Fruit fly (Drosophila melanogaster): ENCODE results near the gene CG10654.

CG10654 gene

dm6 chr3L:12482917-12483316 is 24.7 kb downstream of the CG10654 start (continued):
- TF ChIP-seq sc (optimal IDR thresholded peaks at IDR 0.05) (no peak), sc (GFP tag; optimal IDR thresholded peaks at IDR 0.05) (peak; percentile 61), Chrac-16 (GFP tag; optimal IDR thresholded peaks at IDR 0.05) (peak; percentile 61), nom (GFP tag; optimal IDR thresholded peaks at IDR 0.05) (no peak), stwl (tag; optimal IDR thresholded peaks at IDR 0.05) (no peak), CG10462 (GFP tag; optimal IDR thresholded peaks at IDR 0.05) (peak; percentile 47), Doc3 (GFP tag; IDR thresholded peaks at IDR 0.05; ENCODE audit: partially characterized antibody) (no peak), CG43689 (GFP tag; IDR thresholded peaks at IDR 0.05) (0 out of 2 replicates have a peak, but pooled peaks have one; percentile 38), CG12942 (GFP tag; optimal IDR thresholded peaks at IDR 0.05) (peak; percentile 64), CG4730 (GFP tag; IDR thresholded peaks at IDR 0.05) (peak; percentile 34; the same call in 1 of the 2 replicates), zen2 (GFP tag; IDR thresholded peaks at IDR 0.05; ENCODE audit: partially characterized antibody) (no peak), CG3726 (GFP tag; IDR thresholded peaks at IDR 0.05) (no peak), HmgD (GFP tag; optimal IDR thresholded peaks at IDR 0.05) (no peak), CG13424 (tag; optimal IDR thresholded peaks at IDR 0.05) (peak; percentile 82), CG10431 (GFP tag; optimal IDR thresholded peaks at IDR 0.05) (no peak), lbe (GFP tag; optimal IDR thresholded peaks at IDR 0.05) (no peak), ci (GFP tag; IDR thresholded peaks at IDR 0.05) (peak; percentile 51; the same call in 1 of the 3 replicates), Asciz (GFP tag; optimal IDR thresholded peaks at IDR 0.05) (peak; percentile 84), knrl (GFP tag; IDR thresholded peaks at IDR 0.05; ENCODE audit: partially characterized antibody) (no peak), CG8388 (GFP tag; optimal IDR thresholded peaks at IDR 0.05) (peak; percentile 69), Sox100B (GFP tag; optimal IDR thresholded peaks at IDR 0.05) (peak; percentile 86), gt (GFP tag; IDR thresholded peaks at IDR 0.05) (no peak), CG6813 (GFP tag; optimal IDR thresholded peaks at IDR 0.05) (no peak), CG31365 (tag; optimal IDR thresholded peaks at IDR 0.05) (no peak), Mrtf (GFP tag; IDR thresholded peaks at IDR 0.05) (no peak; the same call in 2 of the 3 replicates), CG3847 (GFP tag; IDR thresholded peaks at IDR 0.05) (peak; percentile 55), ro (GFP tag; IDR thresholded peaks at IDR 0.05) (no peak; the same call in 1 of the 2 replicates), Nf-YA (GFP tag; IDR thresholded peaks at IDR 0.05) (no peak), HHEX (GFP tag; optimal IDR thresholded peaks at IDR 0.05) (peak; percentile 72), esg (GFP tag; conservative IDR thresholded peaks at IDR 0.05) (peak; percentile 45; the same call in 1 of the 2 replicates), CG12391 (tag; optimal IDR thresholded peaks at IDR 0.05) (peak; percentile 81), CG10565 (GFP tag; optimal IDR thresholded peaks at IDR 0.05) (no peak), odd (GFP tag; optimal IDR thresholded peaks at IDR 0.05) (peak; percentile 76), CG12769 (tag; optimal IDR thresholded peaks at IDR 0.05) (no peak), hkb (optimal IDR thresholded peaks at IDR 0.05) (no peak), hkb (GFP tag; IDR thresholded peaks at IDR 0.05) (peak; percentile 72), CG15514 (GFP tag; optimal IDR thresholded peaks at IDR 0.05) (peak; percentile 43), CG11560 (tag; IDR thresholded peaks at IDR 0.05) (no peak; the same call in 2 of the 3 replicates), kni (GFP tag; optimal IDR thresholded peaks at IDR 0.05) (no peak), CG34224 (GFP tag; IDR thresholded peaks at IDR 0.05; ENCODE audit: partially characterized antibody) (no peak), NC2β (GFP tag; optimal IDR thresholded peaks at IDR 0.05) (peak; percentile 55), MBD-R2 (GFP tag; IDR thresholded peaks at IDR 0.05) (no peak), CG6765 (GFP tag; optimal IDR thresholded peaks at IDR 0.05) (peak; percentile 54), Kr (GFP tag; optimal IDR thresholded peaks at IDR 0.05) (no peak), CG7357 (GFP tag; IDR thresholded peaks at IDR 0.05) (0 out of 3 replicates have a peak, but pooled peaks have one; percentile 37), p53 (GFP tag; optimal IDR thresholded peaks at IDR 0.05) (no peak), CG17912 (GFP tag; optimal IDR thresholded peaks at IDR 0.05) (no peak), Hsf (GFP tag; optimal IDR thresholded peaks at IDR 0.05) (peak; percentile 62), aop (GFP tag; IDR thresholded peaks at IDR 0.05) (no peak), CG6254 (GFP tag; optimal IDR thresholded peaks at IDR 0.05) (peak; percentile 68), CG6791 (GFP tag; IDR thresholded peaks at IDR 0.05; ENCODE audit: partially characterized antibody) (no peak)
